Fruit fly (Drosophila melanogaster) whole organism, adult: Measurements from ENCODE around the gene CG7016.

Experiments
- CG11617 ChIP-seq: fragments of 200-800 bp; sonication (Bioruptor generic); optimal IDR thresholded peaks from 2 replicates; lab custom pipeline; 2017; ENCODE audit warnings: mild to moderate bottlenecking, missing biosample characterization, missing genetic modification reagents, missing genetic modification characterization
- CG12768 ChIP-seq: fragments of 200-800 bp; sonication (Bioruptor generic); optimal IDR thresholded peaks from 2 replicates; lab custom pipeline; 2017; ENCODE audit warnings: missing biosample characterization, missing genetic modification characterization, mild to moderate bottlenecking, moderate library complexity, missing genetic modification reagents
- CG1620 ChIP-seq: fragments of 200-800 bp; sonication (Bioruptor generic); optimal IDR thresholded peaks from 2 replicates; lab custom pipeline; 2016; ENCODE audit warnings: missing biosample characterization, missing genetic modification characterization
- CG33017 ChIP-seq: fragments of 200-800 bp; sonication (Bioruptor generic); optimal IDR thresholded peaks from 2 replicates; lab custom pipeline; 2018; ENCODE audit warnings: missing biosample characterization, mild to moderate bottlenecking, missing genetic modification characterization, moderate library complexity
- CG5204 ChIP-seq: fragments of 200-800 bp; sonication (Bioruptor generic); optimal IDR thresholded peaks from 2 replicates; lab custom pipeline; 2016; ENCODE audit warnings: missing biosample characterization, missing genetic modification characterization
- CG7101 ChIP-seq: fragments of 200-800 bp; sonication (Bioruptor generic); optimal IDR thresholded peaks from 2 replicates; lab custom pipeline; 2018; ENCODE audit warnings: missing biosample characterization, mild to moderate bottlenecking, missing genetic modification characterization, moderate library complexity
- Clk ChIP-seq: fragments of 200-800 bp; sonication (Bioruptor generic); optimal IDR thresholded peaks from 2 replicates; lab custom pipeline; 2017; ENCODE audit warnings: missing biosample characterization, missing genetic modification characterization
- Hr96 ChIP-seq: fragments of 200-800 bp; sonication (Bioruptor generic); optimal IDR thresholded peaks from 2 replicates; lab custom pipeline; 2016; ENCODE audit warnings: missing biosample characterization, missing genetic modification characterization
- cic ChIP-seq: fragments of 200-800 bp; sonication (Bioruptor generic); optimal IDR thresholded peaks from 2 replicates; lab custom pipeline; 2017; ENCODE audit warnings: missing biosample characterization, mild to moderate bottlenecking, missing genetic modification characterization, moderate library complexity
- cnc ChIP-seq, 2 experiments: fragments of >200 bp; optimal IDR thresholded peaks; 2 replicates each; lab custom pipeline; 2017
- kay ChIP-seq: fragments of 200-800 bp; sonication (Bioruptor generic); peaks from one replicate; lab custom pipeline; 2016; ENCODE audit warnings: missing biosample characterization, missing genetic modification characterization, borderline replicate concordance
- ovo ChIP-seq: fragments of 200-800 bp; sonication (Bioruptor generic); optimal IDR thresholded peaks from 2 replicates; lab custom pipeline; 2016; ENCODE audit warnings: missing biosample characterization, missing genetic modification characterization
- pad ChIP-seq: fragments of 200-800 bp; sonication (Bioruptor generic); optimal IDR thresholded peaks from 3 replicates; lab custom pipeline; 2017; ENCODE audit warnings: missing biosample characterization, missing genetic modification characterization, mild to moderate bottlenecking, moderate library complexity, missing genetic modification reagents
- toe ChIP-seq: fragments of 200-800 bp; sonication (Bioruptor generic); optimal IDR thresholded peaks from 2 replicates; lab custom pipeline; 2016; ENCODE audit warnings: missing biosample characterization, missing genetic modification characterization

DNA sequence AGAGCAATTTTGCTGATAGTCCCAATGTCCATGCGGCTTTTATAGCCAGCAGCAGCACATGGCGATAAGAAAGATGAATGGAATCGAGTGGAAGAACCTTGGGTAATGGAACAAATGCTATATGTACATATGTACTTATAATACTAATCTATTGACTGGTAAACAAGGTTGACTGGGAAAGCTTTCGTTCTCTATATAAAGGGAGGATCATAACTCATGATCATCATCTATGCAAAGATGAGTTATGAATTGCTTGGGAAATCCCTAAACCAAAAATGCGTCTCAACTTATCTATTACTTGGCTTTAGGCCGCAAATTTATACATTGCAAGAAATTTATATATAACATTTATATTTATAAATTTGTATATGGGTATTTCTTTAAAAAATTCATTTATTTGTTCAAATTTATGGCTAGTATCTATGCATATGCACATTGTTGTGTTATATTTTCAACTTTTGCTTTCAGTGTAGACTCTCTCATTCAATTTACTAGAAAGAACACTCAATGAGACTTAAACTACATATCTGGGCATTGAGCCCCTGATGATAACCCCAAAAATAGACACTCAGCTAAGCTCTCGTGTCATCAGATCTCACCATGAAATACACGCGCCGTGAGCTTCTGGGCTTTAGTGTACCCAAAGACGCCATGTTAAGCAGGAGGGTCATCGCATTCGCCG, 2.1 kb downstream of the CG7016 start, which contains the start of the genes Srg1 and Elal:
- TF ChIP-seq cic (GFP tag; lab: Kevin White, UChicago) (peak; percentile 68), pad (no peak), CG33017 (tag; lab: Kevin White, UChicago) (peak; percentile 70), CG1620 (GFP tag; lab: Kevin White, UChicago) (no peak), cnc (optimal IDR thresholded peaks at IDR 0.05; lab: Kevin White, UChicago) (no peak), kay (no peak), CG12768 (GFP tag; lab: Kevin White, UChicago) (peak; percentile 16), CG7101 (tag; lab: Kevin White, UChicago) (peak; percentile 65), CG11617 (GFP tag; lab: Kevin White, UChicago) (peak; percentile 6), CG5204 (GFP tag; lab: Kevin White, UChicago) (no peak), Hr96 (GFP tag; lab: Kevin White, UChicago) (no peak), toe (GFP tag; lab: Kevin White, UChicago) (no peak), Clk (GFP tag; lab: Kevin White, UChicago) (no peak), ovo (GFP tag; lab: Kevin White, UChicago) (no peak)
